Fruit fly (Drosophila melanogaster): ENCODE results near the gene CG11898.

DNA sequence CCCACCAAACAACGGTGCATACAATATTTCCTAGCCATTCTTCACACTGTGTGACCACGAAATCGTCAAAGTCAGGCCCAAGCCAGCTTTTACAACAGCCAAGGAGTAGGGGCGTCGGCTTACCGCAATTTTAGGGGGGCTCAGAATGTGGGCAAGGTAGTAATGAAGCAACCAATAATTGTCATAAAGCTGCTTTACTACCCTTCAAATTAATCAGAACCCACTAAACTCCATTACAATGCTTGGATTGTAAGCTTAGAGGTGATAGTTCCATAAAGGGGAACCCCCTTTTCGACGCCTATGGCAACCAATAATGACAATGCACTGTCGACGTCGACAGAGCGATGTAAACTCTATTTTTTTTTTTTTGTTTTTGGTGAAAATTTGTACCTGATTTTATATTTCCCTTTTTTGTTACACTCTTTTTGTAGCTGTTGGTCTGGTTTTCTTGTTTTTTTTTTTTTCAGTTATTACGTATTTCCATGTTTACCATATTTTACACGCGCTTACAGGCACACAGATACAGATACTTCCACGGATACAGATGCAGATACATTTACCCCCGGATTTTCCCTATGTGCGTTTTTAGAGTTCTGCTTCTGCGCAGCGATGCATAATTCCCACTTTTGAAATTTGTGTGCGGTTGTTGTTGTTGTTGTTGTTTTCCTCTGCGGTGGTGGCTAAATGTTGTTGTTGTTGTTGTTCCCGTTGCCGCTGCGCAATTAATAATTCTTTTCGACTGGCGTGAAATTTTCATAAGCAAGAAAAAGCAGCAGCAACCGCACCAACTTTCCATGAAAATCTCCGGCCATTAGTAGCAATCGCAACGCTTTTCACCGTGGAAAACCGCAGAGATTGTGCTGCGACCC is 39.4 kb downstream of the CG11898 start:
- TF ChIP-seq psq (optimal IDR thresholded peaks at IDR 0.05): no peak
- no peak for TF ChIP-seq EcR (GFP tag; optimal IDR thresholded peaks at IDR 0.05)
- TF ChIP-seq usp (GFP tag; optimal IDR thresholded peaks at IDR 0.05): no peak
